Fruit fly (Drosophila melanogaster): Measurements from ENCODE around the gene CG42258.

The CG42258 gene

dm6 chrX:12431924-12432323 is 31.4 kb upstream of the CG42258 start, which contains the start of gene Pkcdelta:
Gene Pkcdelta, plus strand, starts transcription at chrX:12432224.
- TF ChIP-seq usp (GFP tag; optimal IDR thresholded peaks at IDR 0.05) (no peak), CG32264 (GFP tag; optimal IDR thresholded peaks at IDR 0.05) (no peak), Hr78 (GFP tag; optimal IDR thresholded peaks at IDR 0.05) (no peak), foxo (GFP tag; optimal IDR thresholded peaks at IDR 0.05) (no peak), Myc (optimal IDR thresholded peaks at IDR 0.05) (no peak)

dm6 chrX:12434604-12435003 is 28.7 kb upstream of the CG42258 start:
- no peak for TF ChIP-seq sv (GFP tag; optimal IDR thresholded peaks at IDR 0.05)
- TF ChIP-seq Vsx2 (GFP tag; optimal IDR thresholded peaks at IDR 0.05; ENCODE audit: partially characterized antibody), result no peak
- no peak for TF ChIP-seq rgr (GFP tag; optimal IDR thresholded peaks at IDR 0.05)
- TF ChIP-seq usp (GFP tag; optimal IDR thresholded peaks at IDR 0.05), result no peak
- no peak for TF ChIP-seq h (GFP tag; optimal IDR thresholded peaks at IDR 0.05)
- no peak for TF ChIP-seq dmrt93B (GFP tag; optimal IDR thresholded peaks at IDR 0.05)
- no peak for TF ChIP-seq dsf (GFP tag; optimal IDR thresholded peaks at IDR 0.05; ENCODE audit: borderline replicate concordance)
- no peak for TF ChIP-seq Hnf4 (GFP tag; optimal IDR thresholded peaks at IDR 0.05)
- TF ChIP-seq Hr83 (GFP tag; optimal IDR thresholded peaks at IDR 0.05; ENCODE audit: poor library complexity, severe bottlenecking), result no peak
- no peak for TF ChIP-seq CrebA (GFP tag; optimal IDR thresholded peaks at IDR 0.05; ENCODE audit: borderline replicate concordance)

dm6 chrX:12437099-12437498 is 26.2 kb upstream of the CG42258 start:
- TF ChIP-seq Dfd (GFP tag; optimal IDR thresholded peaks at IDR 0.05) (no peak), GATAd (GFP tag; optimal IDR thresholded peaks at IDR 0.05) (no peak), foxo (GFP tag; optimal IDR thresholded peaks at IDR 0.05) (no peak)

- no peak for TF ChIP-seq br (GFP tag; optimal IDR thresholded peaks at IDR 0.05)
These were observed 15.5 kb upstream of the CG42258 start for dm6 chrX:12447874-12448273.

- TF ChIP-seq dmrt93B (GFP tag; optimal IDR thresholded peaks at IDR 0.05) (no peak), OdsH (GFP tag; optimal IDR thresholded peaks at IDR 0.05) (no peak), jim (GFP tag; optimal IDR thresholded peaks at IDR 0.05) (no peak)
These were observed 9.6 kb upstream of the CG42258 start for dm6 chrX:12453704-12454103.

dm6 chrX:12454358-12454757 is 9.0 kb upstream of the CG42258 start, which contains the start of gene CG15927:
Gene CG15927, plus strand, starts transcription at chrX:12454729.
- TF ChIP-seq usp (GFP tag; optimal IDR thresholded peaks at IDR 0.05) (no peak), Dif (GFP tag; optimal IDR thresholded peaks at IDR 0.05; ENCODE audit: partially characterized antibody) (no peak), sv (GFP tag; optimal IDR thresholded peaks at IDR 0.05) (peak; percentile 40), Sp1 (GFP tag; optimal IDR thresholded peaks at IDR 0.05) (no peak), Abd-B (GFP tag; optimal IDR thresholded peaks at IDR 0.05) (no peak)

- TF ChIP-seq jim (GFP tag; optimal IDR thresholded peaks at IDR 0.05) (no peak), Myc (optimal IDR thresholded peaks at IDR 0.05) (no peak), Hr78 (GFP tag; optimal IDR thresholded peaks at IDR 0.05) (no peak), Jra (GFP tag; optimal IDR thresholded peaks at IDR 0.05) (no peak), rgr (GFP tag; optimal IDR thresholded peaks at IDR 0.05) (no peak), br (GFP tag; optimal IDR thresholded peaks at IDR 0.05) (no peak), dsf (GFP tag; optimal IDR thresholded peaks at IDR 0.05; ENCODE audit: borderline replicate concordance) (no peak), CG9705 (GFP tag; optimal IDR thresholded peaks at IDR 0.05) (no peak), woc (GFP tag; optimal IDR thresholded peaks at IDR 0.05) (no peak), Sp1 (GFP tag; optimal IDR thresholded peaks at IDR 0.05) (no peak), Dfd (GFP tag; optimal IDR thresholded peaks at IDR 0.05) (no peak), brk (GFP tag; optimal IDR thresholded peaks at IDR 0.05) (no peak)
These were observed 7.4 kb upstream of the CG42258 start for dm6 chrX:12455891-12456290.

dm6 chrX:12457713-12458233 is 5.6 kb upstream of the CG42258 start, which contains the start of gene CG15731:
Gene CG15731, minus strand, starts transcription at chrX:12457763.
- TF ChIP-seq GATAd (GFP tag; optimal IDR thresholded peaks at IDR 0.05) (no peak), rgr (GFP tag; optimal IDR thresholded peaks at IDR 0.05) (no peak), dmrt93B (GFP tag; optimal IDR thresholded peaks at IDR 0.05) (no peak), brk (GFP tag; optimal IDR thresholded peaks at IDR 0.05) (no peak), h (GFP tag; optimal IDR thresholded peaks at IDR 0.05) (no peak), Abd-B (GFP tag; optimal IDR thresholded peaks at IDR 0.05) (no peak), Dif (GFP tag; optimal IDR thresholded peaks at IDR 0.05; ENCODE audit: partially characterized antibody) (no peak), CG9705 (GFP tag; optimal IDR thresholded peaks at IDR 0.05) (no peak), lola (GFP tag; optimal IDR thresholded peaks at IDR 0.05) (no peak), ey (GFP tag; optimal IDR thresholded peaks at IDR 0.05) (no peak), N (GFP tag; optimal IDR thresholded peaks at IDR 0.05) (no peak), Hr83 (GFP tag; optimal IDR thresholded peaks at IDR 0.05; ENCODE audit: poor library complexity, severe bottlenecking) (no peak)

Measured in whole organism, wandering third instar larva.